Worm (Caenorhabditis elegans) whole organism, L1 larva: ENCODE results near the gene D1086.7.

Source experiments
- C16A3.4 ChIP-seq: fragments of 150-350 bp; optimal IDR thresholded peaks from 2 replicates; lab custom pipeline; 2014; ENCODE audit warnings: missing biosample characterization, missing genetic modification characterization
- C34B4.2 ChIP-seq: sonication (generic microtip); optimal IDR thresholded peaks from 2 replicates; lab custom pipeline; 2017; ENCODE audit warnings: mild to moderate bottlenecking, missing genetic modification characterization, missing compliant biosample characterization
- alr-1 ChIP-seq: fragments of 200-800 bp; sonication (Bioruptor generic); optimal IDR thresholded peaks from 2 replicates; lab custom pipeline; 2018; ENCODE audit warnings: borderline replicate concordance, mild to moderate bottlenecking, missing genetic modification characterization, missing compliant biosample characterization
- ceh-8 ChIP-seq: fragments of 200-800 bp; sonication (Bioruptor generic); optimal IDR thresholded peaks from 2 replicates; lab custom pipeline; 2018; ENCODE audit warnings: mild to moderate bottlenecking, missing genetic modification characterization, moderate library complexity, missing compliant biosample characterization
- ceh-88 ChIP-seq: fragments of 200-800 bp; sonication (Bioruptor generic); IDR thresholded peaks from 2 replicates; pipeline ENCODE4 v1.3.6; 2022; ENCODE audit warnings: missing genetic modification characterization, missing compliant biosample characterization
- dpl-1 ChIP-seq, 3 experiments: fragments of 150-350 bp in 2 of 3; sonication (generic microtip) in 1 of 3; optimal IDR thresholded peaks; 2 replicates each; lab custom pipeline; 2014 to 2017; ENCODE audit warnings: missing biosample characterization in 3 of 3, missing genetic modification characterization in 3 of 3, missing genetic modification reagents in 3 of 3
- dsc-1 ChIP-seq: sonication (generic microtip); optimal IDR thresholded peaks from 2 replicates; lab custom pipeline; 2016; ENCODE audit warnings: mild to moderate bottlenecking, missing genetic modification characterization, missing compliant biosample characterization
- egl-27 ChIP-seq, 2 experiments: fragments of 150-350 bp in 1 of 2; sonication (generic microtip); optimal IDR thresholded peaks; 3 replicates each; lab custom pipeline; 2017 to 2018; ENCODE audit warnings: missing biosample characterization in 2 of 2, missing genetic modification characterization in 2 of 2, missing genetic modification reagents in 2 of 2
- elt-3 ChIP-seq, 6 experiments: fragments of 150-350 bp in 1 of 6; sonication (generic microtip); optimal IDR thresholded peaks; 2 replicates each; lab custom pipeline; 2017 to 2018; ENCODE audit warnings: missing biosample characterization in 6 of 6, missing genetic modification characterization in 6 of 6, inconsistent platforms in 1 of 6
- fkh-10 ChIP-seq: sonication (generic microtip); optimal IDR thresholded peaks from 2 replicates; lab custom pipeline; 2017; ENCODE audit warnings: missing biosample characterization, missing genetic modification reagents, missing genetic modification characterization
- fkh-4 ChIP-seq: sonication (generic microtip); optimal IDR thresholded peaks from 2 replicates; lab custom pipeline; 2016; ENCODE audit warnings: missing compliant biosample characterization, missing genetic modification characterization, borderline replicate concordance
- fkh-8 ChIP-seq: sonication (generic microtip); optimal IDR thresholded peaks from 2 replicates; lab custom pipeline; 2016; ENCODE audit warnings: mild to moderate bottlenecking, missing genetic modification characterization, missing compliant biosample characterization
- fos-1 ChIP-seq: fragments of 150-350 bp; optimal IDR thresholded peaks from 2 replicates; lab custom pipeline; 2014; ENCODE audit warnings: missing biosample characterization, missing genetic modification characterization
- irx-1 ChIP-seq: sonication (generic microtip); optimal IDR thresholded peaks from 2 replicates; lab custom pipeline; 2016; ENCODE audit warnings: missing genetic modification characterization, missing compliant biosample characterization
- isw-1 ChIP-seq: fragments of 200-800 bp; sonication (Bioruptor generic); IDR thresholded peaks from 2 replicates; pipeline ENCODE4 v1.3.6; 2022; ENCODE audit warnings: missing genetic modification characterization, missing compliant biosample characterization
- jun-1 ChIP-seq: fragments of 150-350 bp; optimal IDR thresholded peaks from 2 replicates; lab custom pipeline; 2014; ENCODE audit warnings: missing biosample characterization, missing genetic modification reagents, missing genetic modification characterization
- lin-14 ChIP-seq: fragments of 200-800 bp; sonication (Bioruptor generic); optimal IDR thresholded peaks from 2 replicates; lab custom pipeline; 2018; ENCODE audit warnings: mild to moderate bottlenecking, missing genetic modification characterization, moderate library complexity, missing compliant biosample characterization
- lin-35 ChIP-seq, 2 experiments: fragments of 150-350 bp; optimal IDR thresholded peaks; 2 replicates each; lab custom pipeline; 2014; ENCODE audit warnings: missing biosample characterization in 2 of 2, missing genetic modification characterization in 2 of 2, missing genetic modification reagents in 2 of 2
- mef-2 ChIP-seq: fragments of 150-350 bp; optimal IDR thresholded peaks from 2 replicates; lab custom pipeline; 2014; ENCODE audit warnings: missing biosample characterization, missing genetic modification characterization
- mep-1 ChIP-seq: fragments of 150-350 bp; optimal IDR thresholded peaks from 2 replicates; lab custom pipeline; 2014; ENCODE audit warnings: missing biosample characterization, missing genetic modification characterization
- nhr-19 ChIP-seq: fragments of 200-800 bp; sonication (Bioruptor generic); conservative IDR thresholded peaks from 2 replicates; pipeline ENCODE4 v1.3.6; 2022; ENCODE audit warnings: missing genetic modification characterization, missing compliant biosample characterization
- nhr-237 ChIP-seq: fragments of 150-350 bp; optimal IDR thresholded peaks from 2 replicates; lab custom pipeline; 2014; ENCODE audit warnings: missing biosample characterization, missing genetic modification characterization
- nhr-47 ChIP-seq: sonication (generic microtip); optimal IDR thresholded peaks from 2 replicates; lab custom pipeline; 2016; ENCODE audit warnings: mild to moderate bottlenecking, missing genetic modification characterization, moderate library complexity, missing compliant biosample characterization
- nhr-76 ChIP-seq: sonication (generic microtip); optimal IDR thresholded peaks from 2 replicates; lab custom pipeline; 2017; ENCODE audit warnings: missing biosample characterization, missing genetic modification characterization
- pag-3 ChIP-seq: sonication (generic microtip); optimal IDR thresholded peaks from 2 replicates; lab custom pipeline; 2017; ENCODE audit warnings: missing genetic modification characterization, mild to moderate bottlenecking, missing compliant biosample characterization, antibody characterized with exemption, borderline replicate concordance; ENCODE audit not compliant: insufficient read depth
- pax-3 ChIP-seq: fragments of 200-800 bp; sonication (Bioruptor generic); optimal IDR thresholded peaks from 2 replicates; lab custom pipeline; 2018; ENCODE audit warnings: mild to moderate bottlenecking, missing genetic modification characterization, moderate library complexity, missing compliant biosample characterization
- snpc-4 ChIP-seq: fragments of 150-350 bp; optimal IDR thresholded peaks from 2 replicates; lab custom pipeline; 2014; ENCODE audit warnings: missing biosample characterization, missing genetic modification characterization
- snu-23 ChIP-seq: sonication (generic microtip); optimal IDR thresholded peaks from 2 replicates; lab custom pipeline; 2016; ENCODE audit warnings: missing genetic modification characterization, missing compliant biosample characterization
- unc-130 ChIP-seq: fragments of 150-350 bp; optimal IDR thresholded peaks from 2 replicates; lab custom pipeline; 2017; ENCODE audit warnings: missing biosample characterization, missing genetic modification characterization, inconsistent platforms
- unc-30 ChIP-seq: sonication (generic microtip); optimal IDR thresholded peaks from 2 replicates; lab custom pipeline; 2017; ENCODE audit warnings: missing biosample characterization, missing genetic modification characterization
- unc-86 ChIP-seq: sonication (generic microtip); optimal IDR thresholded peaks from 2 replicates; lab custom pipeline; 2016; ENCODE audit warnings: missing genetic modification characterization, missing compliant biosample characterization
- xbp-1 ChIP-seq: sonication (generic microtip); optimal IDR thresholded peaks from 2 replicates; lab custom pipeline; 2016; ENCODE audit warnings: missing genetic modification characterization, missing compliant biosample characterization
- zag-1 ChIP-seq: fragments of 150-350 bp; optimal IDR thresholded peaks from 2 replicates; lab custom pipeline; 2014; ENCODE audit warnings: missing biosample characterization, missing genetic modification characterization
- zip-4 ChIP-seq: fragments of 200-800 bp; sonication (Bioruptor generic); optimal IDR thresholded peaks from 2 replicates; lab custom pipeline; 2018; ENCODE audit warnings: mild to moderate bottlenecking, missing genetic modification characterization, moderate library complexity, missing compliant biosample characterization
- ztf-4 ChIP-seq: fragments of 150-350 bp; optimal IDR thresholded peaks from 2 replicates; lab custom pipeline; 2014; ENCODE audit warnings: missing biosample characterization, missing genetic modification characterization

Gene D1086.7

DNA sequence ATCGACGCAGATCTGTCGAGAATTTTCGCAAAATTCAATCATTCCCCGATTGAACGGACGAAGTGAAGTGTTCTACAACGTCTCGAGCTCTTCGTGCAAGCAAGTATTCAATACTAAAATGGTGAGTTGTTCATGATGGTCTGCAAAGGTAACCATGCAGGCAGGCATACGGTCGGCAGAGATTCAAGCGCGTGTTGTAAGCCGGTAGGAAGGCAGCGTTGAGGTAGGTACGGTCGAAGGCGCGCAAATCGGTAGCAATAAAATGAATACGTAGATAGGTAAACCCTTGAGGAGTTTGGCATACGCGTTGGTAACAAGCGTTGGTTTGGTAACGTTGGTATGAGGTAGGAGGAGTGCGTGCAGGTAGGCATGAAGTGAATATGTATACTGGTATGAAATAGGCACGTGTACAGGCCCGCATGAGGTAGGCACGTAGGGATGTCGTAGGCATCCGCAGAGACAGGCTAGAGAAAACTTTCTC is 16.2 kb upstream of the D1086.7 start, which contains the start of gene D1086.17:
Gene D1086.17 (plus strand): TSS at position 51 of the 481 bp plus-strand sequence.
- TF ChIP-seq nhr-237 (tag; lab: Kevin White, UChicago) = no peak
- TF ChIP-seq ceh-8 (GFP tag; lab: Kevin White, UChicago) = no peak
- no peak for TF ChIP-seq jun-1 (tag; lab: Kevin White, UChicago)
- TF ChIP-seq dsc-1 (tag; lab: Kevin White, UChicago) = no peak
- TF ChIP-seq irx-1 (tag; lab: Kevin White, UChicago) = no peak
- no peak for TF ChIP-seq xbp-1
- no peak for TF ChIP-seq C16A3.4 (tag; lab: Kevin White, UChicago)
- no peak for TF ChIP-seq zag-1
- no peak for TF ChIP-seq fos-1 (tag; lab: Kevin White, UChicago)
- TF ChIP-seq nhr-47 (tag; lab: Kevin White, UChicago) = no peak
- TF ChIP-seq dpl-1 (GFP tag; optimal IDR thresholded peaks at IDR 0.05; lab: Kevin White, UChicago) = no peak
- TF ChIP-seq snu-23 (GFP tag; lab: Kevin White, UChicago) = no peak
- TF ChIP-seq nhr-19 (GFP tag; lab: Robert Waterston, UW) = no peak
- TF ChIP-seq isw-1 (GFP tag; lab: Robert Waterston, UW) = no peak
- no peak for TF ChIP-seq unc-130

DNA sequence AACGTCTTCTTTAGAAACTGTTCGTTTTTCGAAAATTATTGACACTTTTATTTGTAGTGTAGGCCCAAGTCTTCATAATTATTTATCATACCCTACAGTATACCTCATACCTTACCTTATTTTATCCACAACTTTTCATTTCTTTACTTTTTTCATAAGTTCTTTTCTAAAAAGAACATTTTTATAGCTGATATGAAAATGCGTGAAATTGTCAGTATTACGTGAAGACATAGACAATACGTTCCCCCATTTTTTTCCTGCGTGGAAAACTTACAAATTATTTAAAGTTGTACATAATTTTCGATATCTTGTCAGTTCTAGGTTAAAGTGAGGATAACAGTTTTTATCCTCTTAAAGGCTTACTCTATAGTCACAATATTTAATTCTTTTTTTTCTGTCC is 14.2 kb upstream of the D1086.7 start:
- no peak for TF ChIP-seq pax-3 (tag; lab: Kevin White, UChicago)
- no peak for TF ChIP-seq ceh-8 (GFP tag; lab: Kevin White, UChicago)
- TF ChIP-seq C34B4.2 (tag; lab: Kevin White, UChicago) = no peak
- TF ChIP-seq mef-2 = no peak
- TF ChIP-seq alr-1 (tag; lab: Kevin White, UChicago) = no peak
- no peak for TF ChIP-seq unc-86 (tag; lab: Kevin White, UChicago)
- no peak for TF ChIP-seq pag-3 (tag; lab: Kevin White, UChicago)
- no peak for TF ChIP-seq snpc-4
- TF ChIP-seq lin-14 (GFP tag; lab: Kevin White, UChicago) = no peak

DNA sequence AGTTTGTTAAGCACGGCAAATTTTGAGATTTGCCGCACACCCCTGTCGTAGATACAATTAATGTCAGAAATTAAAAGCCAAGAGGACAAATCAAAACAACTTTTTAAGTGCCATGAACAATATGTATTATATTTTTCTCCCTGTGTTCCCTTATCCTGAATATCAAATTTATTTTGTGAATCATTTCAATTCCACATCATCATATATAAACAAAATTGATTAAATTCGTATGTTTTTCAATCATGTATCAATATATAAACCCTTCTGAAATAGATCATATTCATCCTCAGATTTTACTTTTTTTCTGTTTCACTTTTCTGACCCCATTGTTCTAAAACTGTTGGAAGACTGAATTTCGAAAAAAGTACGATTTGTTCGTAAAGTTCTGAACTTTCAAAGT is 9.9 kb upstream of the D1086.7 start, which contains the start of gene D1086.11:
Gene D1086.11 (plus strand): TSS at position 301 of the 400 bp plus-strand sequence.
- TF ChIP-seq nhr-47 (tag; lab: Kevin White, UChicago) (no peak), lin-14 (GFP tag; lab: Kevin White, UChicago) (no peak), mef-2 (no peak), fkh-8 (tag; lab: Kevin White, UChicago) (no peak), unc-30 (tag; lab: Kevin White, UChicago) (no peak), ceh-88 (GFP tag; lab: Robert Waterston, UW) (no peak), mep-1 (no peak), egl-27 (tag; optimal IDR thresholded peaks at IDR 0.05; lab: Kevin White, UChicago) (no peak), zag-1 (no peak), C16A3.4 (tag; lab: Kevin White, UChicago) (no peak), fkh-4 (tag; lab: Kevin White, UChicago) (no peak), nhr-237 (tag; lab: Kevin White, UChicago) (no peak), zip-4 (GFP tag; lab: Kevin White, UChicago) (no peak), fkh-10 (GFP tag; lab: Kevin White, UChicago) (no peak), ztf-4 (tag; lab: Kevin White, UChicago) (no peak), lin-35 (GFP tag; optimal IDR thresholded peaks at IDR 0.05; lab: Kevin White, UChicago) (no peak), nhr-76 (tag; lab: Kevin White, UChicago) (no peak), elt-3 (tag; optimal IDR thresholded peaks at IDR 0.05; lab: Kevin White, UChicago) (no peak)

DNA sequence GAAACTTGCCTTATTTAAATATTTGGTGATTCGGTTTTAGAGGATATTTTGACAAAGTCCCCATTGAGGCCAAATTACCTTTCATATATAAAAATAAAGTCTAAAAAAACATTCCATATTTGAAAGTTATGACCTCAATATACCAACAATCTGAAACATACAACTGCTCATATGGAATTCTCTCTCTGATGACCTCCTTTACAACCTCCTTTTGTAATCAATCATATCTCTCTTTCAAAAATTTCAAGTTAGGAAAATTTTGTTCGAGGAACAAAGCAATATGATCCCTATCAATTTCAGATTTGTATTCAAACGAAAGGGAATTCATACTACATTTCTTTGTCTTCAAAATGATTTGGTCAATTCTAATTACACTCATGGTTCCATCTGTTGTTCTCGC is 4.6 kb upstream of the D1086.7 start, which contains the start of gene D1086.6:
Gene D1086.6 (plus strand): TSS at position 301 of the 400 bp plus-strand sequence.
- no peak for TF ChIP-seq fkh-8 (tag; lab: Kevin White, UChicago)
